Worm (Caenorhabditis elegans): ENCODE measurements around the gene sas-4.

Gene sas-4

DNA sequence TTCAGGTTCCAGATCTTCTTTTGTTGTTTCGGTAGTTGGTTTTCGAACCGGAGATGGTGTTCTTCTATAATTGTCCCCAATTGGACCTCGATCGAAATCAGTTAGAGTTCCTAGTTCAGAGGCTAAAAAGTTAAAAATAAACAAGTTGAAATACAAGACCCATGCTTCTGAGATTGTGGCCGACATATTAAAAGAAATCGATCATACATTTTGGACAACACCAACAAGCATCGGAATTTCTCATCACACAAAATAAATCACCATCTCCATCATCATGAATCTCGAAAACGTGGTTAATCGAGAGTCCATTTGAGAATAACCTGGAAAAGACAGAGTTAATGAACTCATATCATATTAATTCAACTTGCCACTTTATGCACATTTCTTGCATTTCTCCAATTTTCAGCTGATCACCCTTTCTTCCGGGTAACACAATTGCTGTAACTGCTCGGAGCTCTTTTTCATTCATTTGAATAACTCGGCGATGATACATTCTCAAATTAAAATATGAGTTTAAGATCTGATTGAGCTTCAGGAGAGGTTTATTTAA, 46.6 kb downstream of the sas-4 start, which contains the start of the genes mps-4 and F09G8.10:
Gene mps-4 (minus strand): TSS at position 101 of the 550 bp plus-strand sequence.
Gene F09G8.10 (minus strand): TSS at position 500 of the 550 bp plus-strand sequence.
- TF ChIP-seq peb-1 (tag; optimal IDR thresholded peaks at IDR 0.05) (no peak), sma-9 (GFP tag; optimal IDR thresholded peaks at IDR 0.05) (no peak), sma-9 (tag; optimal IDR thresholded peaks at IDR 0.05) (no peak), ZK546.5 (tag; optimal IDR thresholded peaks at IDR 0.05) (no peak), elt-3 (tag; optimal IDR thresholded peaks at IDR 0.05) (no peak), lin-39 (tag; optimal IDR thresholded peaks at IDR 0.05) (no peak), Y55F3AM.14 (GFP tag; optimal IDR thresholded peaks at IDR 0.05) (no peak), lsy-2 (tag; optimal IDR thresholded peaks at IDR 0.05) (no peak), mdl-1 (tag; optimal IDR thresholded peaks at IDR 0.05) (no peak), egl-27 (tag; optimal IDR thresholded peaks at IDR 0.05) (no peak), mbf-1 (tag; optimal IDR thresholded peaks at IDR 0.05) (no peak), nhr-25 (tag; optimal IDR thresholded peaks at IDR 0.05) (no peak), snpc-4 (tag; optimal IDR thresholded peaks at IDR 0.05) (no peak)

DNA sequence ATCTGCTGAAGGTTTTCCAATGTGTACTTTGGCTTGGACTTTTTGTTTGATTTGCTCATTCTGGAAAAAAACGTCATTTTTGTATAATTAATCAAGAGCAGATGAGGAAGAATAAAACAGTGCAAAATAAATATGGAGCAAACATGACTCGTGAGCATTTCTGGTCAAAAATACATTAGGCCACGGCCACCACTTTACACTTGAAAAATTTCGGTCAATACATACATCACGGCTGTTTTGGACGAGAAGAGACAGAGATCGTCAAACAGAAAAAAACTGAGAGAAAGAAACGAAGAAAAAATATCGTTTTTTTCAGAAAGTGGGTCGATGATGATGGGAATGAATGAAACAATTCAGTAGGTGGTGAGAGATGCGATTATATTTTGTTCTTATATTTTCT, 50.1 kb downstream of the sas-4 start, which contains the start of the genes F09G8.7 and crn-7:
Gene F09G8.7 (minus strand): TSS at position 60 of the 400 bp plus-strand sequence.
Gene crn-7 (plus strand): TSS at position 236 of the 400 bp plus-strand sequence.
- TF ChIP-seq C34F6.9 (tag; optimal IDR thresholded peaks at IDR 0.05) = peak; percentile 64
- TF ChIP-seq nhr-129 (tag; optimal IDR thresholded peaks at IDR 0.05) = peak; percentile 51
- no peak for TF ChIP-seq sma-9 (GFP tag; optimal IDR thresholded peaks at IDR 0.05)
- no peak for TF ChIP-seq sma-9 (tag; optimal IDR thresholded peaks at IDR 0.05)
- no peak for TF ChIP-seq ztf-4 (tag; optimal IDR thresholded peaks at IDR 0.05)
- peak in 1 of 2 experiments; percentile 47 for TF ChIP-seq lsy-2 (tag; optimal IDR thresholded peaks at IDR 0.05)
- peak; percentile 20 for TF ChIP-seq fos-1 (tag; optimal IDR thresholded peaks at IDR 0.05)
- TF ChIP-seq unc-55 (GFP tag; optimal IDR thresholded peaks at IDR 0.05) = peak; percentile 8

DNA sequence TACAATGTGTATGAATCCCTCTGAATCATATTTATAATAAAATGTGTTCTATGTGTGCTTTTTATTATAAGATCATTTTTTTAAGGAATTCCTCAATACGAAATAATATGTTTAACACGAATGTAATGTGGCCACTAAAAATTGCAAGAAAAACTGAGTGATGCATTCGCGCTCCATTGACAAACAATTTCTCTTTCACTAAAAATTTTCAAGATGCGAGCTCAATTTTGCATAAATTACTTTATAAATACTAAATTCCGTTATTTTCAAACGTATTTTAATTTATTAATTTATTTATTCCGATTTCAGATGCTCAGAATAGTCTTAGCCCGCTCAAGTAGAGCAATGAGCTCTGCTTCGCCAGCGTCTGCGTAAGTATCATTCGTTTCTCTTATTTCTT, 52.6 kb downstream of the sas-4 start, which contains the start of gene mrps-9:
Gene mrps-9 (plus strand): TSS at position 310 of the 400 bp plus-strand sequence.
- TF ChIP-seq ztf-1 (GFP tag; conservative IDR thresholded peaks at IDR 0.05) (no peak), nhr-23 (tag; optimal IDR thresholded peaks at IDR 0.05) (no peak), blmp-1 (tag; optimal IDR thresholded peaks at IDR 0.05; ENCODE audit: insufficient read depth) (peak; percentile 29), crh-2 (tag; optimal IDR thresholded peaks at IDR 0.05) (peak; percentile 8), ztf-4 (tag; optimal IDR thresholded peaks at IDR 0.05) (no peak), unc-55 (GFP tag; optimal IDR thresholded peaks at IDR 0.05) (peak; percentile 53), peb-1 (tag; optimal IDR thresholded peaks at IDR 0.05) (no peak)

All from whole organism, L2 larva.